Fruit fly (Drosophila melanogaster) whole organism, pupa: ENCODE data around the gene CG14073.

ENCODE experiments used
- CG10348 ChIP-seq: fragments of 200-800 bp; sonication (Bioruptor generic); IDR thresholded peaks from 2 replicates; pipeline ENCODE4 v1.3.6; 2022; ENCODE audit warnings: missing biosample characterization, missing genetic modification characterization
- CG17806 ChIP-seq: fragments of 200-800 bp; sonication (Bioruptor generic); optimal IDR thresholded peaks from 2 replicates; lab custom pipeline; 2018; ENCODE audit warnings: missing biosample characterization, mild to moderate bottlenecking, missing genetic modification characterization, moderate library complexity
- CG34367 ChIP-seq: fragments of 200-800 bp; sonication (Bioruptor generic); optimal IDR thresholded peaks from 2 replicates; lab custom pipeline; 2018; ENCODE audit warnings: missing biosample characterization, mild to moderate bottlenecking, missing genetic modification characterization
- Pif1A ChIP-seq: fragments of 200-800 bp; sonication (Bioruptor generic); optimal IDR thresholded peaks from 3 replicates; lab custom pipeline; 2016; ENCODE audit warnings: missing biosample characterization, missing genetic modification characterization
- Snoo ChIP-seq: fragments of 200-800 bp; sonication (Bioruptor generic); optimal IDR thresholded peaks from 3 replicates; lab custom pipeline; 2017; ENCODE audit warnings: missing biosample characterization, mild to moderate bottlenecking, missing genetic modification characterization, inconsistent platforms
- fd96Ca ChIP-seq: fragments of 200-800 bp; sonication (Bioruptor generic); IDR thresholded peaks from 3 replicates; pipeline ENCODE4 v1.3.6; 2022; ENCODE audit warnings: missing biosample characterization, missing genetic modification characterization
- gl ChIP-seq: fragments of 200-800 bp; sonication (Bioruptor generic); optimal IDR thresholded peaks from 2 replicates; lab custom pipeline; 2018; ENCODE audit warnings: missing biosample characterization, mild to moderate bottlenecking, missing genetic modification characterization
- rn ChIP-seq: fragments of 200-800 bp; sonication (Bioruptor generic); IDR thresholded peaks from 2 replicates; pipeline ENCODE4 v1.3.6; 2022; ENCODE audit warnings: missing biosample characterization, missing genetic modification characterization

DNA sequence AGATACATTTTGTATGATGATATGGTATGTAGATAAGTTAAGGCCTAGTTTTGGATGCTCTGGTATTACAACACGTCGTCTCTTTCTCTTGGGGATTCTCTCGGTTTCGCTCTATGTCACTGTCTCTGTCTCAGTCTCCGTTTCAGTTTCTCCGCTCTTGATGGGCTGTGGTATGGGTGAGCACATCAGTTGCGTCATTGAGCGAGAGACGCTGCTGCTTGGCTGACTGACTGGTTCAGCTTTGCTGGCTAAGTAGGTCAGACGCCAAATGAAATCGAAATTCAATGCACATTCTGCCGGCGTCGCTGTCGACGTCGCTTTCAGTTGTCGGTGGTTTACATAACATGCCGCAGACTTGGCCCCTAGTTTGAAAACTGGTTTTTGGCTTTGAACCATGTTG, 66.6 kb downstream of the CG14073 start:
- TF ChIP-seq rn (GFP tag; lab: Robert Waterston, UW) (no peak), CG17806 (tag; lab: Kevin White, UChicago) (no peak), CG10348 (GFP tag; lab: Robert Waterston, UW) (no peak), Pif1A (GFP tag; lab: Kevin White, UChicago) (no peak), fd96Ca (GFP tag; lab: Robert Waterston, UW) (no peak), gl (tag; lab: Kevin White, UChicago) (no peak), CG34367 (no peak), Snoo (tag; lab: Kevin White, UChicago) (peak; percentile 61)
